Worm (Caenorhabditis elegans): ENCODE results near the gene sfrp-1.

DNA sequence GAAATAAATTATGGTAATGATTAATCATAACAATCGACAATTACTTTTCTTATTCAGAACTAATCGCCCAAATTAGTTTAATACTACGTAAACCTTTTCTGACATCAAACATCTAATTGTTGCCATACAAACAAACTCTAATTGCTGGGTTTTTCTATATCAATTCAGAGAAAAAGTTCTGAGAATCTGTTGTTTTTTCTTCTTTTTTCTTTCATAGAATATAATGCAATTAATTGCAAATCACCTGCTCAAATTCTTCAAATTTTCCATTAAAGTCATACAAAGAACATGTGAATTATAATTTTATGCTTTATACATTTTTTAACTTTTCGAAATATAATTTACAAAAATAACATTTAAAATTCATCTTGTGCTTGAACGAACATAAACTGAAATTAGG lies 1.2 kb upstream of the sfrp-1 start:
- no peak for TF ChIP-seq ceh-82 (tag; optimal IDR thresholded peaks at IDR 0.05)
- no peak for TF ChIP-seq aly-2 (tag; optimal IDR thresholded peaks at IDR 0.05)
- no peak for TF ChIP-seq sma-9 (GFP tag; optimal IDR thresholded peaks at IDR 0.05)
- no peak for TF ChIP-seq sma-9 (tag; optimal IDR thresholded peaks at IDR 0.05)
- TF ChIP-seq elt-3 (tag; optimal IDR thresholded peaks at IDR 0.05) = no peak
- no peak for TF ChIP-seq mbf-1 (tag; optimal IDR thresholded peaks at IDR 0.05)
- TF ChIP-seq nhr-11 (tag; optimal IDR thresholded peaks at IDR 0.05) = no peak
- TF ChIP-seq ama-1 (optimal IDR thresholded peaks at IDR 0.05) = no peak
- no peak for TF ChIP-seq ceh-16 (tag; optimal IDR thresholded peaks at IDR 0.05)
- TF ChIP-seq skn-1 (tag; optimal IDR thresholded peaks at IDR 0.05) = no peak
- TF ChIP-seq nhr-23 (tag; optimal IDR thresholded peaks at IDR 0.05) = no peak
- TF ChIP-seq lin-39 (tag; optimal IDR thresholded peaks at IDR 0.05) = no peak
- TF ChIP-seq nhr-237 (tag; optimal IDR thresholded peaks at IDR 0.05) = no peak
